Fruit fly (Drosophila melanogaster) whole organism, wandering third instar larva: ENCODE data around the gene HIP-R.

ENCODE experiments used
- Dfd ChIP-seq: fragments of >200 bp; optimal IDR thresholded peaks from 2 replicates; lab custom pipeline; 2017; ENCODE audit warnings: missing biosample characterization, missing genetic modification characterization
- Myc ChIP-seq: fragments of >200 bp; optimal IDR thresholded peaks from 2 replicates; lab custom pipeline; 2017
- brk ChIP-seq: fragments of 200-800 bp; sonication (Bioruptor generic); optimal IDR thresholded peaks from 2 replicates; lab custom pipeline; 2016; ENCODE audit warnings: missing biosample characterization, mild to moderate bottlenecking, missing genetic modification characterization
- foxo ChIP-seq, 2 experiments: fragments of 200-800 bp; sonication (Bioruptor generic); optimal IDR thresholded peaks; 2 replicates in 1 of 2; 3 replicates in 1 of 2; lab custom pipeline; 2016 to 2017; ENCODE audit warnings: missing biosample characterization in 2 of 2, missing genetic modification characterization in 2 of 2
- fru ChIP-seq: fragments of 200-800 bp; sonication (Bioruptor generic); optimal IDR thresholded peaks from 3 replicates; lab custom pipeline; 2016; ENCODE audit warnings: missing biosample characterization, mild to moderate bottlenecking, missing genetic modification characterization
- tai ChIP-seq: sonication (Bioruptor generic); optimal IDR thresholded peaks from 2 replicates; lab custom pipeline; 2016; ENCODE audit warnings: missing biosample characterization, missing genetic modification characterization
- usp ChIP-seq: fragments of >200 bp; optimal IDR thresholded peaks from 2 replicates; lab custom pipeline; 2017; ENCODE audit warnings: missing biosample characterization, missing genetic modification characterization

DNA sequence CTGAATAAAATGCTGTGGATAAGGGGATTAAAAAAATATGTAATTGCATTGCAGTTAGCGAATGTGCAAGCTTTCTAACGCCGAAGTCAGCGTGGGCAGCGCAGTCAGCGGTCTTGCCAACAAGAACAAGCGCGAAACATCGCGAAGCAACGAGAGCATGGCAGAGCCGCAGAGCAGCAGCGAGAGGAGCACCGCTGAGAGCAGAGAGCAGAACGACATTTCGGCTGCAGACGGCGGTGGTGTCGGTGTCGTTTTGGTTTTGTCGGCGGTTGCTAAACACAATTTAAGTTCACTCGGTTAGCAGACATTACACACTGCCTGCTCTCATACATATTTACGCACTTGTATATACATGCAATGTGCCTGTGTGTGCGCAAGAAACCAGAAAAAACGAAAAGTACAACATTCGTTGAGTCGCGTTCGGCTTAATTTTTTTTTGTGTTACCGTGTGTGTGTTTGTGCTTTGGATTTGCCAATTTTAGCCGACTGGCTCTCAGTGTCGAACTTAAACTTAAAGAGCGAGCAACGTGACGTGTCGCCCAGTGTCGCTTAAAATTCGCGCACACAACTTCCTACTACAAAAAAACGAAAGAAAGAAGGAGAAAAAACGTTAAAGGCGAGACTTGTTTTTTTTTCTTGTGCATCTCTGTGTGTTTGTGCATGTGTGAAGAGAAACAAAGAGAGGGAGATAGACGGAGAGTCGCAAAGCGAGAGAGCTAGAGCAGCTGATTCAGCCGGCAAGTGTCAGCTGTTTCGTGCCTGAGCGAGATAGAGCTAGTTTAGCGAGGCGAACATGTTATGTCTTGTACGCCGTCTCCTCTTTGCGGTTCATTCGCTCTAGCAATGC is 13.7 kb upstream of the HIP-R start:
- TF ChIP-seq foxo (GFP tag; optimal IDR thresholded peaks at IDR 0.05; lab: Kevin White, UChicago) (no peak), brk (GFP tag; lab: Kevin White, UChicago) (peak; percentile 7), Myc (lab: Kevin White, UChicago) (no peak), usp (GFP tag; lab: Kevin White, UChicago) (no peak), fru (GFP tag; lab: Kevin White, UChicago) (peak; percentile 26), tai (GFP tag; lab: Kevin White, UChicago) (no peak), Dfd (no peak)
